Worm (Caenorhabditis elegans): ENCODE data around the gene str-25.

ce11 chrV:16163719-16164118 is 48.2 kb downstream of the str-25 start, which contains the start of gene F10A3.12:
- no peak for TF ChIP-seq sem-2 (GFP tag; optimal IDR thresholded peaks at IDR 0.05)
- TF ChIP-seq snpc-4 (tag; optimal IDR thresholded peaks at IDR 0.05): no peak
- no peak for TF ChIP-seq lin-13 (tag; optimal IDR thresholded peaks at IDR 0.05)
- TF ChIP-seq ham-2 (GFP tag; optimal IDR thresholded peaks at IDR 0.05): no peak
- no peak for TF ChIP-seq unc-62 (GFP tag; optimal IDR thresholded peaks at IDR 0.05)
- no peak for TF ChIP-seq nhr-28 (tag; optimal IDR thresholded peaks at IDR 0.05)
- TF ChIP-seq pha-4 (tag; optimal IDR thresholded peaks at IDR 0.05): no peak
- TF ChIP-seq ces-1 (GFP tag; optimal IDR thresholded peaks at IDR 0.05): no peak
- TF ChIP-seq lsy-2 (tag; optimal IDR thresholded peaks at IDR 0.05): no peak
- TF ChIP-seq ztf-11 (tag; optimal IDR thresholded peaks at IDR 0.05): no peak
- no peak for TF ChIP-seq unc-39 (tag; optimal IDR thresholded peaks at IDR 0.05)
- TF ChIP-seq nhr-237 (tag; optimal IDR thresholded peaks at IDR 0.05): no peak
- no peak for TF ChIP-seq flh-1 (GFP tag; optimal IDR thresholded peaks at IDR 0.05)
- no peak for TF ChIP-seq elt-3 (tag; optimal IDR thresholded peaks at IDR 0.05)
